Fruit fly (Drosophila melanogaster) whole organism, prepupa: ENCODE results near the gene CG3342.

Experiments used
- Blimp-1 ChIP-seq: fragments of 200-800 bp; sonication (Bioruptor generic); optimal IDR thresholded peaks from 3 replicates; lab custom pipeline; 2017; ENCODE audit warnings: missing biosample characterization, missing genetic modification characterization, mild to moderate bottlenecking, moderate library complexity, missing genetic modification reagents
- CG10631 ChIP-seq: fragments of 200-800 bp; sonication (Bioruptor generic); optimal IDR thresholded peaks from 2 replicates; lab custom pipeline; 2016; ENCODE audit warnings: missing biosample characterization, missing genetic modification characterization
- CG10669 ChIP-seq: fragments of 200-800 bp; sonication (Bioruptor generic); optimal IDR thresholded peaks from 3 replicates; lab custom pipeline; 2018; ENCODE audit warnings: missing biosample characterization, mild to moderate bottlenecking, missing genetic modification characterization, moderate library complexity
- CG11294 ChIP-seq: fragments of 200-800 bp; sonication (Bioruptor generic); IDR thresholded peaks from 2 replicates; pipeline ENCODE4 v1.3.6; 2022; ENCODE audit warnings: missing biosample characterization, missing genetic modification characterization
- CG11762 ChIP-seq: fragments of 200-800 bp; sonication (Bioruptor generic); optimal IDR thresholded peaks from 3 replicates; lab custom pipeline; 2016; ENCODE audit warnings: missing biosample characterization, missing genetic modification characterization; ENCODE audit not compliant: insufficient read depth
- CG11902 ChIP-seq: fragments of 200-800 bp; sonication (Bioruptor generic); optimal IDR thresholded peaks from 3 replicates; lab custom pipeline; 2016; ENCODE audit warnings: missing biosample characterization, missing genetic modification characterization
- CG1621 ChIP-seq: fragments of 200-800 bp; sonication (Bioruptor generic); optimal IDR thresholded peaks from 3 replicates; lab custom pipeline; 2018; ENCODE audit warnings: missing biosample characterization, mild to moderate bottlenecking, missing genetic modification characterization
- CG16779 ChIP-seq: fragments of 200-800 bp; sonication (Bioruptor generic); optimal IDR thresholded peaks from 3 replicates; lab custom pipeline; 2017; ENCODE audit warnings: missing biosample characterization, mild to moderate bottlenecking, missing genetic modification characterization
- CG31627 ChIP-seq: fragments of 200-800 bp; sonication (Bioruptor generic); optimal IDR thresholded peaks from 3 replicates; lab custom pipeline; 2016; ENCODE audit warnings: missing biosample characterization, missing genetic modification characterization
- CG32006 ChIP-seq: fragments of 200-800 bp; sonication (Bioruptor generic); optimal IDR thresholded peaks from 3 replicates; lab custom pipeline; 2017; ENCODE audit warnings: missing biosample characterization, mild to moderate bottlenecking, missing genetic modification characterization
- CG34406 ChIP-seq: fragments of 200-800 bp; sonication (Bioruptor generic); optimal IDR thresholded peaks from 3 replicates; lab custom pipeline; 2016; ENCODE audit warnings: missing biosample characterization, missing genetic modification characterization
- CG4318 ChIP-seq: fragments of 200-800 bp; sonication (Bioruptor generic); optimal IDR thresholded peaks from 3 replicates; lab custom pipeline; 2017; ENCODE audit warnings: missing biosample characterization, mild to moderate bottlenecking, missing genetic modification characterization
- CG6163 ChIP-seq: fragments of 200-800 bp; sonication (Bioruptor generic); IDR thresholded peaks from 3 replicates; pipeline ENCODE4 v1.3.6; 2022; ENCODE audit warnings: missing biosample characterization, missing genetic modification characterization
- CG6276 ChIP-seq: fragments of 200-800 bp; sonication (Bioruptor generic); optimal IDR thresholded peaks from 2 replicates; lab custom pipeline; 2017; ENCODE audit warnings: missing biosample characterization, mild to moderate bottlenecking, missing genetic modification characterization
- CG6792 ChIP-seq: fragments of 200-800 bp; sonication (Bioruptor generic); optimal IDR thresholded peaks from 3 replicates; lab custom pipeline; 2016; ENCODE audit warnings: missing biosample characterization, missing genetic modification characterization
- CG6854 ChIP-seq: fragments of 200-800 bp; sonication (Bioruptor generic); optimal IDR thresholded peaks from 2 replicates; lab custom pipeline; 2017; ENCODE audit warnings: missing biosample characterization, mild to moderate bottlenecking, missing genetic modification characterization
- CG7368 ChIP-seq: fragments of 200-800 bp; sonication (Bioruptor generic); optimal IDR thresholded peaks from 3 replicates; lab custom pipeline; 2016; ENCODE audit warnings: missing biosample characterization, missing genetic modification characterization
- CG8119 ChIP-seq: fragments of 200-800 bp; sonication (Bioruptor generic); IDR thresholded peaks from 3 replicates; pipeline ENCODE4 v1.3.6; 2022; ENCODE audit warnings: missing biosample characterization, missing genetic modification characterization
- CG8319 ChIP-seq: fragments of 200-800 bp; sonication (Bioruptor generic); optimal IDR thresholded peaks from 3 replicates; lab custom pipeline; 2016; ENCODE audit warnings: missing biosample characterization, missing genetic modification characterization
- CG8632 ChIP-seq: fragments of 200-800 bp; sonication (Bioruptor generic); optimal IDR thresholded peaks from 3 replicates; lab custom pipeline; 2016; ENCODE audit warnings: missing biosample characterization, missing genetic modification characterization
- Eip78C ChIP-seq: fragments of 200-800 bp; sonication (Bioruptor generic); peaks from one replicate; lab custom pipeline; 2016; ENCODE audit warnings: missing biosample characterization, missing genetic modification characterization
- Eip93F ChIP-seq: fragments of 200-800 bp; sonication (Bioruptor generic); optimal IDR thresholded peaks from 2 replicates; lab custom pipeline; 2016; ENCODE audit warnings: missing biosample characterization, mild to moderate bottlenecking, missing genetic modification characterization
- Gug ChIP-seq: fragments of 200-800 bp; sonication (Bioruptor generic); IDR thresholded peaks from 2 replicates; pipeline ENCODE4 v1.3.6; 2022; ENCODE audit warnings: missing biosample characterization, missing genetic modification characterization
- Hr39 ChIP-seq: fragments of 200-800 bp; sonication (Bioruptor generic); optimal IDR thresholded peaks from 2 replicates; lab custom pipeline; 2016; ENCODE audit warnings: missing biosample characterization, missing genetic modification characterization
- Hr4 ChIP-seq: fragments of 200-800 bp; sonication (Bioruptor generic); optimal IDR thresholded peaks from 3 replicates; lab custom pipeline; 2016; ENCODE audit warnings: missing biosample characterization, missing genetic modification characterization
- Lpt ChIP-seq: fragments of 200-800 bp; sonication (Bioruptor generic); optimal IDR thresholded peaks from 3 replicates; lab custom pipeline; 2016; ENCODE audit warnings: missing biosample characterization, missing genetic modification characterization
- OdsH ChIP-seq: fragments of 200-800 bp; sonication (Bioruptor generic); optimal IDR thresholded peaks from 3 replicates; lab custom pipeline; 2016; ENCODE audit warnings: missing biosample characterization, missing genetic modification characterization
- Sox102F ChIP-seq: fragments of 200-800 bp; sonication (Bioruptor generic); optimal IDR thresholded peaks from 2 replicates; lab custom pipeline; 2016; ENCODE audit warnings: missing biosample characterization, mild to moderate bottlenecking, missing genetic modification characterization
- Sox15 ChIP-seq: fragments of 200-800 bp; sonication (Bioruptor generic); optimal IDR thresholded peaks from 3 replicates; lab custom pipeline; 2016; ENCODE audit warnings: missing biosample characterization, missing genetic modification characterization
- achi ChIP-seq: fragments of 200-800 bp; sonication (Bioruptor generic); optimal IDR thresholded peaks from 3 replicates; lab custom pipeline; 2016; ENCODE audit warnings: missing biosample characterization, missing genetic modification characterization
- acj6 ChIP-seq: fragments of 200-800 bp; sonication (Bioruptor generic); optimal IDR thresholded peaks from 3 replicates; lab custom pipeline; 2016; ENCODE audit warnings: missing biosample characterization, missing genetic modification characterization
- cyc ChIP-seq: fragments of 200-800 bp; sonication (Bioruptor generic); optimal IDR thresholded peaks from 3 replicates; lab custom pipeline; 2016; ENCODE audit warnings: missing biosample characterization, missing genetic modification characterization
- dac ChIP-seq: fragments of 200-800 bp; sonication (Bioruptor generic); optimal IDR thresholded peaks from 2 replicates; lab custom pipeline; 2017; ENCODE audit warnings: missing biosample characterization, mild to moderate bottlenecking, missing genetic modification characterization
- eg ChIP-seq: fragments of 200-800 bp; sonication (Bioruptor generic); IDR thresholded peaks from 3 replicates; pipeline ENCODE4 v1.3.6; 2022; ENCODE audit warnings: missing biosample characterization, missing genetic modification characterization
- esn ChIP-seq: fragments of 200-800 bp; sonication (Bioruptor generic); optimal IDR thresholded peaks from 2 replicates; lab custom pipeline; 2016; ENCODE audit warnings: missing biosample characterization, mild to moderate bottlenecking, missing genetic modification characterization, moderate library complexity
- fd59A ChIP-seq: fragments of 200-800 bp; sonication (Bioruptor generic); optimal IDR thresholded peaks from 2 replicates; lab custom pipeline; 2017; ENCODE audit warnings: missing biosample characterization, mild to moderate bottlenecking, missing genetic modification characterization, missing genetic modification reagents
- fkh ChIP-seq: fragments of 200-800 bp; sonication (Bioruptor generic); optimal IDR thresholded peaks from 3 replicates; lab custom pipeline; 2017; ENCODE audit warnings: missing biosample characterization, mild to moderate bottlenecking, missing genetic modification characterization, moderate library complexity
- lz ChIP-seq: fragments of 200-800 bp; sonication (Bioruptor generic); optimal IDR thresholded peaks from 3 replicates; lab custom pipeline; 2016; ENCODE audit warnings: missing biosample characterization, missing genetic modification characterization
- salr ChIP-seq, 2 experiments: fragments of 200-800 bp; sonication (Bioruptor generic); optimal IDR thresholded peaks; 3 replicates each; lab custom pipeline; 2016 to 2018; ENCODE audit warnings: missing biosample characterization in 2 of 2, missing genetic modification characterization in 2 of 2, mild to moderate bottlenecking in 1 of 2
- spab ChIP-seq: fragments of 200-800 bp; sonication (Bioruptor generic); optimal IDR thresholded peaks from 2 replicates; lab custom pipeline; 2017; ENCODE audit warnings: missing biosample characterization, mild to moderate bottlenecking, missing genetic modification characterization, missing genetic modification reagents
- ss ChIP-seq, 2 experiments: fragments of 200-800 bp; sonication (Bioruptor generic); optimal IDR thresholded peaks; 2 replicates in 1 of 2; 3 replicates in 1 of 2; lab custom pipeline; 2017 to 2018; ENCODE audit warnings: mild to moderate bottlenecking in 2 of 2, missing biosample characterization in 2 of 2, missing genetic modification characterization in 2 of 2, moderate library complexity in 1 of 2
- svp ChIP-seq: fragments of 200-800 bp; sonication (Bioruptor generic); peaks from one replicate; lab custom pipeline; 2016; ENCODE audit warnings: missing biosample characterization, missing genetic modification characterization
- topi ChIP-seq: fragments of 200-800 bp; sonication (Bioruptor generic); optimal IDR thresholded peaks from 3 replicates; lab custom pipeline; 2016; ENCODE audit warnings: missing biosample characterization, missing genetic modification characterization
- vri ChIP-seq: fragments of 200-800 bp; sonication (Bioruptor generic); optimal IDR thresholded peaks from 3 replicates; lab custom pipeline; 2016; ENCODE audit warnings: missing biosample characterization, mild to moderate bottlenecking, missing genetic modification characterization

Gene CG3342

DNA sequence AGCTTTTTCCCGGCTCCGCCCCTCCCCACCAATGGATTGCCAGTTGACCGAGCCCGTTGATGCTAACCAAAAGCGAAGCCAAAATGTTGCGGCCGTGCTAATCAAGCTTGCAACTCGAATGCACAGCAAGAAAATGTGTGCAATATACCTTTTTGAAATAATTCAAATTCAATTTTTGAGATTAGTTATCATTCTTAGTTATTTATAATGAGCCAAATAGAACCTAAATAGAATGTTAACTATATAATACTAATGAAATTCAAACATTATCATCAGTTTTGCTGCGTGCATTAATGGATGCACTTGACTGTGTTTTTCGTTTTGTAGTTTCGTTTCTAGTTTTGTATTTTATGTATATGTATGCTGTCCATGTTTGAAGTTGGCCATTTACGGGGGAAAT, 14.6 kb upstream of the CG3342 start (continued):
- TF ChIP-seq fd59A (GFP tag; lab: Kevin White, UChicago) (peak; percentile 7), fkh (GFP tag; lab: Kevin White, UChicago) (no peak), CG32006 (GFP tag; lab: Kevin White, UChicago) (peak; percentile 78), CG10631 (GFP tag; lab: Kevin White, UChicago) (peak; percentile 50), salr (GFP tag; optimal IDR thresholded peaks at IDR 0.05; lab: Kevin White, UChicago) (peak in 1 of 2 experiments; percentile 32), acj6 (GFP tag; lab: Kevin White, UChicago) (peak; percentile 28), svp (GFP tag; lab: Kevin White, UChicago) (peak; percentile 83), eg (peak; percentile 87), spab (GFP tag; lab: Kevin White, UChicago) (peak; percentile 27), CG34406 (peak; percentile 31), Lpt (GFP tag; lab: Kevin White, UChicago) (peak; percentile 7), CG11762 (GFP tag; lab: Kevin White, UChicago) (peak; percentile 13), CG8319 (GFP tag; lab: Kevin White, UChicago) (no peak)
- TF ChIP-seq, all 60 proteins: peak for 47

DNA sequence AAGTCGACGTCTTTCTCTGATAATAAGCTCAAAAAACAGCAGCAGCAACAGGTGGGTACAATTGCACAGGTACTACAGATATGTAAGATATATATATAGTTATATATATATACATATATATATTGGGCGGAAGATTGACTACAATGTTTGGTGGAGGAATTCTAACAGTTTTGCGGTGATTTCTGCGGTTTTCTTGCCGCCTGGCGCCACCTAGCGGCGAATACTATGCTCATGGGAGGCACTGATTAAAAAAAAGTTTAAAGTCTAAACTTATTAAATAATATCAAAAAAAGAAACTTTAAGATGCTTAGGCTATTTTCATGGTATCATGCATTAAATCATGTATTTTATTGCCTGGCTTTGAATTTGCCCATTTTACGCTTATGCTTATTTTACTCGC, 13.6 kb upstream of the CG3342 start:
- TF ChIP-seq Eip93F (GFP tag; lab: Kevin White, UChicago) (no peak), CG7368 (GFP tag; lab: Kevin White, UChicago) (no peak), CG10669 (GFP tag; lab: Kevin White, UChicago) (no peak), dac (GFP tag; lab: Kevin White, UChicago) (no peak), Sox15 (GFP tag; lab: Kevin White, UChicago) (no peak), OdsH (GFP tag; lab: Kevin White, UChicago) (no peak)

DNA sequence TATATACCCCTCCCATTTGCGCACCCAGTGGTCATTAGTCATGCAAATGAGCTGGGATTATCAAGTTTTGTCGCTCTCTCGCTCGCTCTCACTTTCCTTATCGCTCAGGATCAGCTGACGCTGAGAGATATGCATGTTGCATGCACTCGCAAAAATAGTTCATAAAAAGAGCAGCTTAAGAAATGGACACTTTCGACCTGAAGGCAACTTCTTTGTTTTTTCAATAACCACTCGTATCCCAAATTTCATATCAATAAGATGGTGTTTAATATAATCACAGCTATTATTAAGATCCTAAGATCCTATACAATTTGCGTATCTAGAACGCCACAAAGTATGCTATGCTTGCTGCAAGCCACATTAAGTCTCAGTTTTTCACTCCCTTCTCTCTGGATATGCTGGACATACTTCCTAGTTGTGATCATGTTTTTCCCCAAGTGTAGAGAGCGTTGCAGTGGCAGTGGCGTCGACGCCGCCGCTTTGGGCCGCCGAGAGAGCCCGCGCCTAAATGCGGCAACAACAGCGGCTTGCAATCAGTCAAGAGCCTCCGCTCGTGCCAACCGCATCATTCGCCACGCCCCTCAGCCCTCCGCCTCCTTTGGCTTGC, 12.6 kb upstream of the CG3342 start, which contains the start of gene CG34417:
TSS of gene CG34417 (plus strand) at position 557 of the 607 bp plus-strand sequence.
- TF ChIP-seq eg (peak; percentile 58; the same call in 2 of the 3 replicates), ss (GFP tag; optimal IDR thresholded peaks at IDR 0.05; lab: Kevin White, UChicago) (peak; percentile 68 to 79), Hr4 (peak; percentile 86), CG6792 (GFP tag; lab: Kevin White, UChicago) (peak; percentile 84), esn (GFP tag; lab: Kevin White, UChicago) (peak; percentile 87), CG34406 (peak; percentile 76), CG8119 (peak; percentile 85), Lpt (GFP tag; lab: Kevin White, UChicago) (peak; percentile 68), fkh (GFP tag; lab: Kevin White, UChicago) (no peak), CG6163 (GFP tag; lab: Robert Waterston, UW) (peak; percentile 66; the same call in 1 of the 3 replicates), achi (GFP tag; lab: Kevin White, UChicago) (peak; percentile 77), Hr39 (GFP tag; lab: Kevin White, UChicago) (peak; percentile 74), CG16779 (peak; percentile 70), lz (GFP tag; lab: Kevin White, UChicago) (peak; percentile 81), CG4318 (GFP tag; lab: Kevin White, UChicago) (peak; percentile 82), CG7368 (GFP tag; lab: Kevin White, UChicago) (peak; percentile 67), topi (GFP tag; lab: Kevin White, UChicago) (peak; percentile 77), CG6854 (peak; percentile 60), CG8632 (GFP tag; lab: Kevin White, UChicago) (peak; percentile 76), CG1621 (tag; lab: Kevin White, UChicago) (peak; percentile 59), cyc (GFP tag; lab: Kevin White, UChicago) (peak; percentile 64), salr (GFP tag; optimal IDR thresholded peaks at IDR 0.05; lab: Kevin White, UChicago) (peak; percentile 44 to 76), vri (peak; percentile 57), Sox102F (GFP tag; lab: Kevin White, UChicago) (peak; percentile 74), acj6 (GFP tag; lab: Kevin White, UChicago) (peak; percentile 82), CG31627 (GFP tag; lab: Kevin White, UChicago) (peak; percentile 76), spab (GFP tag; lab: Kevin White, UChicago) (peak; percentile 71), fd59A (GFP tag; lab: Kevin White, UChicago) (peak; percentile 78), CG11902 (peak; percentile 67), Eip78C (GFP tag; lab: Kevin White, UChicago) (peak; percentile 97), Gug (peak; percentile 40), Sox15 (GFP tag; lab: Kevin White, UChicago) (peak; percentile 69), dac (GFP tag; lab: Kevin White, UChicago) (peak; percentile 54), CG10631 (GFP tag; lab: Kevin White, UChicago) (peak; percentile 75), CG6276 (GFP tag; lab: Kevin White, UChicago) (peak; percentile 75), CG11294 (GFP tag; lab: Robert Waterston, UW) (no peak; the same call in 1 of the 2 replicates), OdsH (GFP tag; lab: Kevin White, UChicago) (peak; percentile 77), Blimp-1 (GFP tag; lab: Kevin White, UChicago) (peak; percentile 86)
